Fruit fly (Drosophila melanogaster): Measurements from ENCODE around the gene CG17568.
A peak's percentile ranks its signal among the peaks of the same experiment; 100 is the strongest.

The CG17568 gene

dm6 chr2L:19196443-19197044 lies 15.0 kb upstream of the CG17568 start (continued):
- peak; percentile 64 for TF ChIP-seq CG2202 (tag; optimal IDR thresholded peaks at IDR 0.05)
- peak; percentile 65 for TF ChIP-seq Drgx (GFP tag; IDR thresholded peaks at IDR 0.05)
- TF ChIP-seq Stat92E (GFP tag; optimal IDR thresholded peaks at IDR 0.05): no peak
- peak; percentile 21 for TF ChIP-seq org-1 (GFP tag; optimal IDR thresholded peaks at IDR 0.05)
- TF ChIP-seq CG10147 (GFP tag; optimal IDR thresholded peaks at IDR 0.05): no peak
- peak; percentile 44 for TF ChIP-seq lbe (GFP tag; optimal IDR thresholded peaks at IDR 0.05)
- no peak for TF ChIP-seq pita (GFP tag; optimal IDR thresholded peaks at IDR 0.05)
- TF ChIP-seq Rx (GFP tag; IDR thresholded peaks at IDR 0.05): peak; percentile 72
- peak; percentile 24 for TF ChIP-seq CG30431 (GFP tag; optimal IDR thresholded peaks at IDR 0.05)
- no peak for TF ChIP-seq YL-1 (GFP tag; optimal IDR thresholded peaks at IDR 0.05)
- peak; percentile 34 for TF ChIP-seq pnt (GFP tag; optimal IDR thresholded peaks at IDR 0.05)
- peak; percentile 61 for TF ChIP-seq tap (tag; optimal IDR thresholded peaks at IDR 0.05)
- peak; percentile 85 for TF ChIP-seq zfh1 (GFP tag; IDR thresholded peaks at IDR 0.05)
- peak in 1 of 2 experiments; percentile 41 for TF ChIP-seq dpn (GFP tag; optimal IDR thresholded peaks at IDR 0.05)
- no peak for TF ChIP-seq CG30020 (tag; optimal IDR thresholded peaks at IDR 0.05)
- no peak for TF ChIP-seq pan (optimal IDR thresholded peaks at IDR 0.05)
- peak in 1 of 2 experiments; percentile 79 for TF ChIP-seq pan (GFP tag; optimal IDR thresholded peaks at IDR 0.05 in 1 of 2, IDR thresholded peaks at IDR 0.05 in 1 of 2)
- TF ChIP-seq sqz (GFP tag; optimal IDR thresholded peaks at IDR 0.05): peak; percentile 26
- 0 out of 2 replicates have a peak, but pooled peaks have one; percentile 36 for TF ChIP-seq NFAT (GFP tag; IDR thresholded peaks at IDR 0.05)
- peak; percentile 41 for TF ChIP-seq CG4820 (GFP tag; optimal IDR thresholded peaks at IDR 0.05)
- TF ChIP-seq CG3726 (GFP tag; IDR thresholded peaks at IDR 0.05): 0 out of 3 replicates have a peak, but pooled peaks have one; percentile 36
- TF ChIP-seq sim (GFP tag; IDR thresholded peaks at IDR 0.05): 0 out of 2 replicates have a peak, but pooled peaks have one; percentile 52
- no peak for TF ChIP-seq CG16813 (GFP tag; IDR thresholded peaks at IDR 0.05; ENCODE audit: partially characterized antibody)
- peak; percentile 91 for TF ChIP-seq ara (GFP tag; IDR thresholded peaks at IDR 0.05)
- TF ChIP-seq pb (GFP tag; optimal IDR thresholded peaks at IDR 0.05): peak; percentile 42
- TF ChIP-seq sisA (GFP tag; IDR thresholded peaks at IDR 0.05): peak; percentile 56
- TF ChIP-seq CG2120 (GFP tag; optimal IDR thresholded peaks at IDR 0.05): no peak
- TF ChIP-seq dmrt11E (tag; optimal IDR thresholded peaks at IDR 0.05): peak; percentile 84
- TF ChIP-seq Sox102F (GFP tag; optimal IDR thresholded peaks at IDR 0.05): peak; percentile 53
- TF ChIP-seq CG7786 (GFP tag; optimal IDR thresholded peaks at IDR 0.05): peak; percentile 38
- no peak for TF ChIP-seq Dp (GFP tag; optimal IDR thresholded peaks at IDR 0.05)
- TF ChIP-seq br (optimal IDR thresholded peaks at IDR 0.05): no peak
- TF ChIP-seq bbx (GFP tag; IDR thresholded peaks at IDR 0.05; ENCODE audit: partially characterized antibody): no peak
- peak; percentile 26 for TF ChIP-seq Meics (GFP tag; optimal IDR thresholded peaks at IDR 0.05)
- TF ChIP-seq Lim3 (GFP tag; IDR thresholded peaks at IDR 0.05): 0 out of 2 replicates have a peak, but pooled peaks have one; percentile 15
- peak; percentile 33 for TF ChIP-seq jing (GFP tag; optimal IDR thresholded peaks at IDR 0.05)
- peak; percentile 52 for TF ChIP-seq slp2 (GFP tag; optimal IDR thresholded peaks at IDR 0.05)
- peak; percentile 81 for TF ChIP-seq ken (GFP tag; IDR thresholded peaks at IDR 0.05)
- peak; percentile 44; the same call in 1 of the 2 replicates for TF ChIP-seq CG1024 (GFP tag; IDR thresholded peaks at IDR 0.05)
- peak; percentile 58 for TF ChIP-seq CG14710 (tag; optimal IDR thresholded peaks at IDR 0.05)
- TF ChIP-seq CG14667 (GFP tag; IDR thresholded peaks at IDR 0.05): peak; percentile 42
- TF ChIP-seq ro (GFP tag; IDR thresholded peaks at IDR 0.05): peak; percentile 54
- 0 out of 2 replicates have a peak, but pooled peaks have one; percentile 48 for TF ChIP-seq CG11696 (GFP tag; IDR thresholded peaks at IDR 0.05)
- no peak for TF ChIP-seq odd (GFP tag; optimal IDR thresholded peaks at IDR 0.05)
- no peak for TF ChIP-seq CG10321 (GFP tag; IDR thresholded peaks at IDR 0.05)
- 0 out of 2 replicates have a peak, but pooled peaks have one; percentile 43 for TF ChIP-seq CG4730 (GFP tag; IDR thresholded peaks at IDR 0.05)
- TF ChIP-seq mirr (GFP tag; optimal IDR thresholded peaks at IDR 0.05): no peak
- TF ChIP-seq pum (GFP tag; optimal IDR thresholded peaks at IDR 0.05): peak; percentile 46
- no peak for TF ChIP-seq CG4617 (GFP tag; optimal IDR thresholded peaks at IDR 0.05; ENCODE audit: borderline replicate concordance)
- TF ChIP-seq B-H1 (GFP tag; IDR thresholded peaks at IDR 0.05): peak; percentile 50
- peak; percentile 35 for TF ChIP-seq jumu (GFP tag; optimal IDR thresholded peaks at IDR 0.05)
